Worm (Caenorhabditis elegans) whole organism, mixed stage, embryonic: ENCODE data around the gene gst-23.

Experiments
- blmp-1 ChIP-seq: fragments of 150-350 bp; optimal IDR thresholded peaks from 2 replicates; lab custom pipeline; 2014; ENCODE audit warnings: missing biosample characterization, missing genetic modification characterization
- ceh-83 ChIP-seq: fragments of 200-800 bp; sonication (Bioruptor generic); optimal IDR thresholded peaks from 2 replicates; lab custom pipeline; 2018; ENCODE audit warnings: mild to moderate bottlenecking, missing genetic modification characterization, missing compliant biosample characterization
- ces-1 ChIP-seq: fragments of 150-350 bp; optimal IDR thresholded peaks from 2 replicates; lab custom pipeline; 2014; ENCODE audit warnings: missing biosample characterization, missing genetic modification reagents, missing genetic modification characterization
- elt-1 ChIP-seq: sonication (generic microtip); optimal IDR thresholded peaks from 2 replicates; lab custom pipeline; 2017; ENCODE audit warnings: missing genetic modification characterization, mild to moderate bottlenecking, missing compliant biosample characterization, antibody characterized with exemption, moderate library complexity, borderline replicate concordance; ENCODE audit not compliant: insufficient read depth
- elt-3 ChIP-seq: fragments of 150-350 bp; optimal IDR thresholded peaks from 2 replicates; lab custom pipeline; 2014; ENCODE audit warnings: missing biosample characterization, missing genetic modification characterization
- hlh-1 ChIP-seq: fragments of 150-350 bp; optimal IDR thresholded peaks from 2 replicates; lab custom pipeline; 2014; ENCODE audit warnings: missing biosample characterization, missing genetic modification reagents, missing genetic modification characterization
- lin-32 ChIP-seq: fragments of 200-800 bp; sonication (Bioruptor generic); optimal IDR thresholded peaks from 2 replicates; lab custom pipeline; 2018; ENCODE audit warnings: mild to moderate bottlenecking, missing genetic modification characterization, missing compliant biosample characterization
- lsy-2 ChIP-seq: fragments of 150-350 bp; optimal IDR thresholded peaks from 2 replicates; lab custom pipeline; 2014; ENCODE audit warnings: missing biosample characterization, missing genetic modification characterization
- mep-1 ChIP-seq: fragments of 150-350 bp; optimal IDR thresholded peaks from 2 replicates; lab custom pipeline; 2017; ENCODE audit warnings: missing biosample characterization, missing genetic modification reagents, missing genetic modification characterization, inconsistent platforms
- nhr-28 ChIP-seq: fragments of 150-350 bp; optimal IDR thresholded peaks from 2 replicates; lab custom pipeline; 2014; ENCODE audit warnings: missing biosample characterization, missing genetic modification characterization
- pha-4 ChIP-seq: fragments of 150-350 bp; optimal IDR thresholded peaks from 2 replicates; lab custom pipeline; 2018; ENCODE audit warnings: missing biosample characterization, missing genetic modification reagents, missing genetic modification characterization
- sptf-1 ChIP-seq: sonication (generic microtip); optimal IDR thresholded peaks from 2 replicates; lab custom pipeline; 2017; ENCODE audit warnings: mild to moderate bottlenecking, missing genetic modification characterization, moderate library complexity, missing compliant biosample characterization
- unc-62 ChIP-seq: fragments of 150-350 bp; optimal IDR thresholded peaks from 2 replicates; lab custom pipeline; 2014; ENCODE audit warnings: missing biosample characterization, missing genetic modification reagents, missing genetic modification characterization
- zip-8 ChIP-seq: fragments of 150-350 bp; optimal IDR thresholded peaks from 2 replicates; lab custom pipeline; 2014; ENCODE audit warnings: missing biosample characterization, missing genetic modification characterization

- TF ChIP-seq zip-8 (tag; lab: Kevin White, UChicago) (no peak), elt-3 (no peak), blmp-1 (tag; lab: Kevin White, UChicago) (no peak), pha-4 (tag; lab: Kevin White, UChicago) (no peak), sptf-1 (tag; lab: Kevin White, UChicago) (no peak), hlh-1 (tag; lab: Kevin White, UChicago) (no peak), unc-62 (GFP tag; lab: Kevin White, UChicago) (no peak), ceh-83 (GFP tag; lab: Kevin White, UChicago) (no peak), lsy-2 (tag; lab: Kevin White, UChicago) (no peak), ces-1 (GFP tag; lab: Kevin White, UChicago) (no peak), lin-32 (GFP tag; lab: Kevin White, UChicago) (no peak), mep-1 (tag; lab: Kevin White, UChicago) (no peak), nhr-28 (no peak), elt-1 (tag; lab: Kevin White, UChicago) (no peak)
Measured at ce11 chrV:3279138-3279537, 36.1 kb downstream of the gst-23 start.
